Fruit fly (Drosophila melanogaster): ENCODE measurements around the gene Sgs1.

Gene Sgs1

dm6 chr2L:4981278-4981966 is 44.2 kb downstream of the Sgs1 start, which contains the start of the genes CG8892 and CG34126:
Gene CG8892, minus strand, starts transcription at chr2L:4981592.
Gene CG34126, plus strand, starts transcription at chr2L:4981614.
- TF ChIP-seq psq (optimal IDR thresholded peaks at IDR 0.05) (no peak), h (optimal IDR thresholded peaks at IDR 0.05) (no peak), Myc (optimal IDR thresholded peaks at IDR 0.05) (no peak), ttk (optimal IDR thresholded peaks at IDR 0.05) (no peak), insv (optimal IDR thresholded peaks at IDR 0.05) (no peak), Sin3A (optimal IDR thresholded peaks at IDR 0.05) (no peak)

dm6 chr2L:4982098-4982646 is 45.0 kb downstream of the Sgs1 start:
- no peak for TF ChIP-seq h (optimal IDR thresholded peaks at IDR 0.05)
- TF ChIP-seq Sin3A (optimal IDR thresholded peaks at IDR 0.05), result no peak

All from Kc167 (cell line).